Worm (Caenorhabditis elegans) whole organism, L1 larva: Measurements from ENCODE around the gene acs-18.

ENCODE experiments used
- aly-2 ChIP-seq: fragments of 150-350 bp; optimal IDR thresholded peaks from 2 replicates; lab custom pipeline; 2014; ENCODE audit warnings: missing biosample characterization, missing genetic modification characterization
- ama-1 ChIP-seq: fragments of 150-350 bp; optimal IDR thresholded peaks from 2 replicates; lab custom pipeline; 2014
- blmp-1 ChIP-seq: fragments of 150-350 bp; optimal IDR thresholded peaks from 2 replicates; lab custom pipeline; 2014; ENCODE audit warnings: missing biosample characterization, missing genetic modification characterization
- ceh-63 ChIP-seq: fragments of 200-800 bp; sonication (Bioruptor generic); optimal IDR thresholded peaks from 2 replicates; lab custom pipeline; 2018; ENCODE audit warnings: mild to moderate bottlenecking, missing genetic modification characterization, missing compliant biosample characterization
- efl-1 ChIP-seq, 4 experiments: fragments of 150-350 bp; optimal IDR thresholded peaks in 3 of 4; peaks in 1 of 4; 1 replicate in 1 of 4; 2 replicates in 3 of 4; lab custom pipeline; 2014; ENCODE audit warnings: missing biosample characterization in 2 of 4, missing genetic modification characterization in 2 of 4, missing genetic modification reagents in 2 of 4
- egl-27 ChIP-seq, 2 experiments: fragments of 150-350 bp in 1 of 2; sonication (generic microtip); optimal IDR thresholded peaks; 3 replicates each; lab custom pipeline; 2017 to 2018; ENCODE audit warnings: missing biosample characterization in 2 of 2, missing genetic modification characterization in 2 of 2, missing genetic modification reagents in 2 of 2
- elt-2 ChIP-seq: sonication (generic microtip); optimal IDR thresholded peaks from 2 replicates; lab custom pipeline; 2016; ENCODE audit warnings: missing genetic modification characterization, mild to moderate bottlenecking, inconsistent platforms, missing compliant biosample characterization, missing genetic modification reagents
- elt-3 ChIP-seq, 6 experiments: fragments of 150-350 bp in 1 of 6; sonication (generic microtip); optimal IDR thresholded peaks; 2 replicates each; lab custom pipeline; 2017 to 2018; ENCODE audit warnings: missing biosample characterization in 6 of 6, missing genetic modification characterization in 6 of 6, inconsistent platforms in 1 of 6
- ets-5 ChIP-seq: fragments of 200-800 bp; sonication (Bioruptor generic); IDR thresholded peaks from 2 replicates; pipeline ENCODE4 v1.3.6; 2022; ENCODE audit warnings: missing genetic modification characterization, missing compliant biosample characterization
- fkh-4 ChIP-seq: sonication (generic microtip); optimal IDR thresholded peaks from 2 replicates; lab custom pipeline; 2016; ENCODE audit warnings: missing compliant biosample characterization, missing genetic modification characterization, borderline replicate concordance
- grh-1 ChIP-seq: fragments of 200-800 bp; sonication (Bioruptor generic); IDR thresholded peaks from 2 replicates; pipeline ENCODE4 v1.3.6; 2022; ENCODE audit warnings: missing genetic modification reagents, missing genetic modification characterization, missing compliant biosample characterization
- jun-1 ChIP-seq: fragments of 150-350 bp; optimal IDR thresholded peaks from 2 replicates; lab custom pipeline; 2014; ENCODE audit warnings: missing biosample characterization, missing genetic modification reagents, missing genetic modification characterization
- lin-13 ChIP-seq: fragments of 150-350 bp; optimal IDR thresholded peaks from 2 replicates; lab custom pipeline; 2014; ENCODE audit warnings: missing biosample characterization, missing genetic modification reagents, missing genetic modification characterization
- lin-14 ChIP-seq: fragments of 200-800 bp; sonication (Bioruptor generic); optimal IDR thresholded peaks from 2 replicates; lab custom pipeline; 2018; ENCODE audit warnings: mild to moderate bottlenecking, missing genetic modification characterization, moderate library complexity, missing compliant biosample characterization
- lsy-2 ChIP-seq, 2 experiments: fragments of 150-350 bp; optimal IDR thresholded peaks; 2 replicates each; lab custom pipeline; 2014; ENCODE audit warnings: missing biosample characterization in 2 of 2, missing genetic modification characterization in 2 of 2
- mab-9 ChIP-seq: fragments of 200-800 bp; sonication (Bioruptor generic); IDR thresholded peaks from 2 replicates; pipeline ENCODE4 v1.3.6; 2022; ENCODE audit warnings: missing genetic modification reagents, missing genetic modification characterization, missing compliant biosample characterization
- nhr-19 ChIP-seq: fragments of 200-800 bp; sonication (Bioruptor generic); conservative IDR thresholded peaks from 2 replicates; pipeline ENCODE4 v1.3.6; 2022; ENCODE audit warnings: missing genetic modification characterization, missing compliant biosample characterization
- nhr-76 ChIP-seq: sonication (generic microtip); optimal IDR thresholded peaks from 2 replicates; lab custom pipeline; 2017; ENCODE audit warnings: missing biosample characterization, missing genetic modification characterization
- nhr-85 ChIP-seq: sonication (generic microtip); peaks from one replicate; lab custom pipeline; 2016; ENCODE audit warnings: missing genetic modification characterization, inconsistent platforms, missing compliant biosample characterization
- pag-3 ChIP-seq: sonication (generic microtip); optimal IDR thresholded peaks from 2 replicates; lab custom pipeline; 2017; ENCODE audit warnings: missing genetic modification characterization, mild to moderate bottlenecking, missing compliant biosample characterization, antibody characterized with exemption, borderline replicate concordance; ENCODE audit not compliant: insufficient read depth
- snpc-4 ChIP-seq: fragments of 150-350 bp; optimal IDR thresholded peaks from 2 replicates; lab custom pipeline; 2014; ENCODE audit warnings: missing biosample characterization, missing genetic modification characterization
- sup-37 ChIP-seq: fragments of 200-800 bp; sonication (Bioruptor generic); optimal IDR thresholded peaks from 2 replicates; lab custom pipeline; 2018; ENCODE audit warnings: mild to moderate bottlenecking, missing genetic modification characterization, missing compliant biosample characterization
- tlp-1 ChIP-seq: fragments of 150-350 bp; optimal IDR thresholded peaks from 2 replicates; lab custom pipeline; 2014; ENCODE audit warnings: missing biosample characterization, missing genetic modification characterization
- unc-30 ChIP-seq: sonication (generic microtip); optimal IDR thresholded peaks from 2 replicates; lab custom pipeline; 2017; ENCODE audit warnings: missing biosample characterization, missing genetic modification characterization
- unc-62 ChIP-seq: fragments of 150-350 bp; optimal IDR thresholded peaks from 2 replicates; lab custom pipeline; 2014; ENCODE audit warnings: missing biosample characterization, missing genetic modification reagents, missing genetic modification characterization
- zag-1 ChIP-seq: fragments of 150-350 bp; optimal IDR thresholded peaks from 2 replicates; lab custom pipeline; 2014; ENCODE audit warnings: missing biosample characterization, missing genetic modification characterization
- ztf-4 ChIP-seq: fragments of 150-350 bp; optimal IDR thresholded peaks from 2 replicates; lab custom pipeline; 2014; ENCODE audit warnings: missing biosample characterization, missing genetic modification characterization

The acs-18 gene

DNA sequence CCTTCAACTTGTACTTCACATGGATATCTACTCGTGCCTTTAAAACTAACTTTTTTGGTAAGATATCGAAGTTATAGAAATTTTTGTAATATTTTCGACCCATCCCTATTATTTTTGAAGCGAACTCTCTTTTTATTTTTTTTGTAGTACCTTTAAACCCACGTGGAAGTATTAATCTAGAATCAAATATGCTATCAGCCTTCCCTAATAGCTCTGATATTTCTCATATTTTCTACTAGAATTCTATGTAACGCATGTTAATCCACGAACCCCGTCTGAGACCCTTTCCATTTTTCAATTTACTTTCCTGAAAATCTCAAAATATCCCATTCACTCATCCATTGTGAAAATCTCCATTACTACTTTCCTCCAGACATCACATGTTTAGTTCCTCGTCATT is 40.1 kb downstream of the acs-18 start:
- TF ChIP-seq aly-2 (tag; lab: Kevin White, UChicago) (no peak), unc-30 (tag; lab: Kevin White, UChicago) (no peak), lin-13 (GFP tag; lab: Kevin White, UChicago) (no peak), fkh-4 (tag; lab: Kevin White, UChicago) (no peak), ztf-4 (tag; lab: Kevin White, UChicago) (no peak), elt-3 (tag; optimal IDR thresholded peaks at IDR 0.05; lab: Kevin White, UChicago) (no peak), nhr-19 (GFP tag; lab: Robert Waterston, UW) (no peak), egl-27 (tag; optimal IDR thresholded peaks at IDR 0.05; lab: Kevin White, UChicago) (no peak), elt-2 (tag; lab: Kevin White, UChicago) (no peak), ceh-63 (GFP tag; lab: Kevin White, UChicago) (no peak), sup-37 (no peak), tlp-1 (tag; lab: Kevin White, UChicago) (no peak), unc-62 (no peak)

DNA sequence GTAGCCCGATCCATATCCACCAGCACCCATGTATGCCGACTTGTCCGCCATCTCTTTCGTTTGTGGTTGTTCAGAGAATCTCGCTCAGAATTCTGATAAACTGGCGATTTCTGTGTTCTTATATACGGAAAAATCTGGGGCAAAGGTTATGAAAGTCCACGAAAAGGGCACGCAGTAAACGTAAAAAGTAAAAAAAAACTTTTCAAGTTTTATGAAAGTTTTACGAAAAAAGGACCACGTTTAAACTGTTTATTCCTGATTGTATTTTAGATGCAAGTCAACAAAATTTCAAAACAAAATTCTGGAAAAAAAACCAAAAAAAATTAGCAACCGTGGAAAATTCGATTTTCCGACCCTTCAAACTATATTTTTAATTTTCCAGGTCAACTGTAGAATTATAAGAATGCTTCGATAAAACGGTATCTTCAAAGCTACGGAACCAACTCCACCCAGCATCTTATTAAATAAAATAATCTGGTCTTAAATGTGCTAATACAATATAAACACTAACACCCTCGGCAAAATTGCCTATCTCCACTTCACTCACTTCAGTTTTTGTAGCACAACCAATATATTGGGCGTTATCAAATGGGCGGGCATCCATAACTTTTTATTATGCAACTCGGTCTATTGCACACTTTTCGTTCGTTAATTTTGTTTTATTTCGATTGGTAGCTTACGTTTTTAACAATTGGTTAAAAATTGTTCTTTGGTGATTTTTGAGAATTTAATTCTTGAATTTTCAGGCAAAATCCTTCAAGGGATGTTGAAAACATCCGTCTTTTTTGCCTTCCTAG is 44.1 kb downstream of the acs-18 start, which contains the start of the genes nspd-7 and Y43C5A.2:
TSS of gene nspd-7 (minus strand) at position 51 of the 797 bp plus-strand sequence.
TSS of gene Y43C5A.2 (plus strand) at position 747 of the 797 bp plus-strand sequence.
- TF ChIP-seq efl-1 (optimal IDR thresholded peaks at IDR 0.05; lab: Kevin White, UChicago) (no peak), efl-1 (GFP tag; optimal IDR thresholded peaks at IDR 0.05 in 1 of 2; lab: Kevin White, UChicago) (peak in 1 of 2 experiments; percentile 24), grh-1 (GFP tag; lab: Robert Waterston, UW) (no peak), elt-2 (tag; lab: Kevin White, UChicago) (peak; percentile 69)
- TF ChIP-seq, all 84 proteins: peak for 2

DNA sequence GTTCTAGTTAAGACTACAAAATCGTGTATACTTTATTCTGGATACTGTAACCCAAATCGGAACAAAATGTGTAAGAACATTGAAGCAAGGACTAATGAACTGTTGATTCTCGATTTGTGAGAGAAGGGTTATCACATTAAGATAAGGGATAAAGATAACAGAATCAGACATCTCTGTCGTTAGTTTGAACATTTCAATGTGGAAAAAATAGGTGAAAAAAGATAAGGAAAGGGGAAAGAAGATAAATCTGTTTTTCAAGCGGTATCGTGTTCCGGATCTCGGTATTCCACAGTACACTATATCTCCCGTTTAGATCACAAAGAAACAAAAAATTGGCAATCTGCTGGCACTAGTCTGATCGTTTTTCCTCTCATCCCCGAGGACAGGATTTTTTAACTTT is 52.4 kb downstream of the acs-18 start:
- no peak for TF ChIP-seq nhr-76
- no peak for TF ChIP-seq snpc-4 (tag; lab: Kevin White, UChicago)
- TF ChIP-seq zag-1 (tag; lab: Kevin White, UChicago) = no peak
- TF ChIP-seq blmp-1 (tag; lab: Kevin White, UChicago) = peak; percentile 79
- peak in 1 of 2 experiments; percentile 19 for TF ChIP-seq lsy-2 (tag; optimal IDR thresholded peaks at IDR 0.05; lab: Kevin White, UChicago)
- TF ChIP-seq nhr-85 = peak; percentile 79
- no peak for TF ChIP-seq ama-1
- no peak for TF ChIP-seq jun-1 (tag; lab: Kevin White, UChicago)
- no peak for TF ChIP-seq ets-5 (GFP tag; lab: Robert Waterston, UW)
- no peak for TF ChIP-seq mab-9
- no peak for TF ChIP-seq pag-3
- peak in 4 of 6 experiments; percentile 64 to 94 (median 82) for TF ChIP-seq elt-3 (tag; optimal IDR thresholded peaks at IDR 0.05; lab: Kevin White, UChicago)
- TF ChIP-seq lin-14 (GFP tag; lab: Kevin White, UChicago) = peak; percentile 49
